Fruit fly (Drosophila melanogaster) whole organism, embryonic: ENCODE results near the gene CG34008.

Experiments used
- Abd-B ChIP-seq: fragments of 200-800 bp; sonication (Bioruptor generic); optimal IDR thresholded peaks from 2 replicates; lab custom pipeline; 2018; ENCODE audit warnings: missing biosample characterization, mild to moderate bottlenecking, missing genetic modification characterization, moderate library complexity
- CG10431 ChIP-seq: fragments of 200-800 bp; sonication (Bioruptor generic); optimal IDR thresholded peaks from 3 replicates; lab custom pipeline; 2018; ENCODE audit warnings: missing biosample characterization, mild to moderate bottlenecking, missing genetic modification characterization
- CG11723 ChIP-seq: fragments of 200-800 bp; sonication (Bioruptor generic); optimal IDR thresholded peaks from 2 replicates; lab custom pipeline; 2017; ENCODE audit warnings: missing biosample characterization, mild to moderate bottlenecking, missing genetic modification characterization
- CG12155 ChIP-seq: fragments of 200-800 bp; sonication (Bioruptor generic); optimal IDR thresholded peaks from 3 replicates; lab custom pipeline; 2016; ENCODE audit warnings: missing biosample characterization, missing genetic modification characterization
- CG12942 ChIP-seq: fragments of 200-800 bp; sonication (Bioruptor generic); optimal IDR thresholded peaks from 3 replicates; lab custom pipeline; 2016; ENCODE audit warnings: missing biosample characterization, missing genetic modification characterization
- CG13894 ChIP-seq: fragments of 200-800 bp; sonication (Bioruptor generic); optimal IDR thresholded peaks from 3 replicates; lab custom pipeline; 2018; ENCODE audit warnings: missing biosample characterization, mild to moderate bottlenecking, missing genetic modification characterization, moderate library complexity
- CG15514 ChIP-seq: fragments of 200-800 bp; sonication (Bioruptor generic); optimal IDR thresholded peaks from 3 replicates; lab custom pipeline; 2017; ENCODE audit warnings: missing biosample characterization, missing genetic modification characterization, mild to moderate bottlenecking, moderate library complexity, missing genetic modification reagents
- CG16813 ChIP-seq: fragments of 200-800 bp; sonication (Bioruptor generic); IDR thresholded peaks from 3 replicates; pipeline ENCODE4 v1.3.6; 2022; ENCODE audit warnings: missing biosample characterization, missing genetic modification characterization; ENCODE audit not compliant: partially characterized antibody
- CG18599 ChIP-seq: fragments of 200-800 bp; sonication (Bioruptor generic); optimal IDR thresholded peaks from 3 replicates; lab custom pipeline; 2017; ENCODE audit warnings: missing biosample characterization, missing genetic modification characterization, mild to moderate bottlenecking, moderate library complexity, missing genetic modification reagents
- CG30431 ChIP-seq: fragments of 200-800 bp; sonication (Bioruptor generic); optimal IDR thresholded peaks from 2 replicates; lab custom pipeline; 2017; ENCODE audit warnings: missing biosample characterization, missing genetic modification characterization
- CG31224 ChIP-seq: fragments of 200-800 bp; sonication (Bioruptor generic); IDR thresholded peaks from 2 replicates; pipeline ENCODE4 v1.3.6; 2022; ENCODE audit warnings: missing biosample characterization, missing genetic modification characterization
- CG3838 ChIP-seq: fragments of 200-800 bp; sonication (Bioruptor generic); optimal IDR thresholded peaks from 3 replicates; lab custom pipeline; 2016; ENCODE audit warnings: missing biosample characterization, missing genetic modification characterization
- CG5180 ChIP-seq: fragments of 200-800 bp; sonication (Bioruptor generic); optimal IDR thresholded peaks from 3 replicates; lab custom pipeline; 2017; ENCODE audit warnings: missing biosample characterization, missing genetic modification characterization, mild to moderate bottlenecking, moderate library complexity, missing genetic modification reagents
- CG6175 ChIP-seq: fragments of 200-800 bp; sonication (Bioruptor generic); IDR thresholded peaks from 3 replicates; pipeline ENCODE4 v1.3.6; 2022; ENCODE audit warnings: missing biosample characterization, missing genetic modification characterization
- CG6791 ChIP-seq: fragments of 200-800 bp; sonication (Bioruptor generic); IDR thresholded peaks from 3 replicates; pipeline ENCODE4 v1.3.6; 2022; ENCODE audit warnings: missing biosample characterization, missing genetic modification characterization; ENCODE audit not compliant: partially characterized antibody
- CG7357 ChIP-seq: fragments of 200-800 bp; sonication (Bioruptor generic); IDR thresholded peaks from 3 replicates; pipeline ENCODE4 v1.3.6; 2022; ENCODE audit warnings: missing biosample characterization, missing genetic modification characterization
- CG7839 ChIP-seq: fragments of 200-800 bp; sonication (Bioruptor generic); optimal IDR thresholded peaks from 3 replicates; lab custom pipeline; 2018; ENCODE audit warnings: missing biosample characterization, mild to moderate bottlenecking, missing genetic modification characterization, moderate library complexity
- CG7928 ChIP-seq: fragments of 200-800 bp; sonication (Bioruptor generic); optimal IDR thresholded peaks from 2 replicates; lab custom pipeline; 2017; ENCODE audit warnings: missing biosample characterization, mild to moderate bottlenecking, missing genetic modification characterization
- CG8765 ChIP-seq: fragments of 200-800 bp; sonication (Bioruptor generic); IDR thresholded peaks from 2 replicates; pipeline ENCODE4 v1.3.6; 2022; ENCODE audit warnings: missing biosample characterization, missing genetic modification characterization
- CG9215 ChIP-seq: fragments of 200-800 bp; sonication (Bioruptor generic); IDR thresholded peaks from 2 replicates; pipeline ENCODE4 v1.3.6; 2022; ENCODE audit warnings: missing biosample characterization, missing genetic modification characterization
- D ChIP-seq, 2 experiments: fragments of 200-800 bp in 1 of 2; fragments of >200 bp in 1 of 2; sonication (Bioruptor generic) in 1 of 2; optimal IDR thresholded peaks; 2 replicates in 1 of 2; 3 replicates in 1 of 2; lab custom pipeline; 2017; ENCODE audit warnings: mild to moderate bottlenecking in 1 of 2, missing biosample characterization in 1 of 2, missing genetic modification characterization in 1 of 2, missing genetic modification reagents in 1 of 2
- E2f1 ChIP-seq: fragments of 200-800 bp; sonication (Bioruptor generic); IDR thresholded peaks from 2 replicates; pipeline ENCODE4 v1.3.6; 2022; ENCODE audit warnings: missing biosample characterization, missing genetic modification characterization
- Eip74EF ChIP-seq, 2 experiments: fragments of 200-800 bp in 1 of 2; fragments of >200 bp in 1 of 2; sonication (Bioruptor generic) in 1 of 2; optimal IDR thresholded peaks; 2 replicates each; lab custom pipeline; 2017 to 2019; ENCODE audit warnings: missing biosample characterization in 2 of 2, missing genetic modification characterization in 2 of 2, mild to moderate bottlenecking in 1 of 2, moderate library complexity in 1 of 2
- Elba2 ChIP-seq: fragments of 200-800 bp; sonication (Bioruptor generic); optimal IDR thresholded peaks from 3 replicates; lab custom pipeline; 2016; ENCODE audit warnings: missing biosample characterization, missing genetic modification characterization
- Ets65A ChIP-seq: fragments of 200-800 bp; sonication (Bioruptor generic); peaks from one replicate; lab custom pipeline; 2016; ENCODE audit warnings: missing biosample characterization, missing genetic modification characterization
- Lim3 ChIP-seq: fragments of 200-800 bp; sonication (Bioruptor generic); IDR thresholded peaks from 2 replicates; pipeline ENCODE4 v1.3.6; 2022; ENCODE audit warnings: missing biosample characterization, missing genetic modification characterization
- Mrtf ChIP-seq: fragments of 200-800 bp; sonication (Bioruptor generic); IDR thresholded peaks from 3 replicates; pipeline ENCODE4 v1.3.6; 2022; ENCODE audit warnings: missing biosample characterization, missing genetic modification characterization
- NC2α ChIP-seq: fragments of 200-800 bp; sonication (Bioruptor generic); optimal IDR thresholded peaks from 2 replicates; lab custom pipeline; 2016; ENCODE audit warnings: missing biosample characterization, missing genetic modification characterization
- Sin3A ChIP-seq: fragments of >200 bp; optimal IDR thresholded peaks from 2 replicates; lab custom pipeline; 2018
- YL-1 ChIP-seq: fragments of 200-800 bp; sonication (Bioruptor generic); optimal IDR thresholded peaks from 3 replicates; lab custom pipeline; 2017; ENCODE audit warnings: missing biosample characterization, mild to moderate bottlenecking, missing genetic modification characterization
- abd-A ChIP-seq: fragments of 200-800 bp; sonication (Bioruptor generic); optimal IDR thresholded peaks from 3 replicates; lab custom pipeline; 2019; ENCODE audit warnings: missing biosample characterization, mild to moderate bottlenecking, missing genetic modification characterization, moderate library complexity
- ara ChIP-seq: fragments of 200-800 bp; sonication (Bioruptor generic); IDR thresholded peaks from 2 replicates; pipeline ENCODE4 v1.3.6; 2022; ENCODE audit warnings: missing biosample characterization, missing genetic modification characterization
- ash1 ChIP-seq: fragments of 200-800 bp; sonication (Bioruptor generic); optimal IDR thresholded peaks from 2 replicates; lab custom pipeline; 2018; ENCODE audit warnings: missing biosample characterization, mild to moderate bottlenecking, missing genetic modification characterization
- ci ChIP-seq: fragments of 200-800 bp; sonication (Bioruptor generic); IDR thresholded peaks from 3 replicates; pipeline ENCODE4 v1.3.6; 2022; ENCODE audit warnings: missing biosample characterization, missing genetic modification characterization
- dm ChIP-seq: fragments of 200-800 bp; sonication (Bioruptor generic); optimal IDR thresholded peaks from 3 replicates; lab custom pipeline; 2016; ENCODE audit warnings: missing biosample characterization, missing genetic modification characterization
- dmrt11E ChIP-seq: fragments of 200-800 bp; sonication (Bioruptor generic); optimal IDR thresholded peaks from 3 replicates; lab custom pipeline; 2018; ENCODE audit warnings: missing biosample characterization, mild to moderate bottlenecking, missing genetic modification characterization, moderate library complexity
- esg ChIP-seq: fragments of 200-800 bp; sonication (Bioruptor generic); conservative IDR thresholded peaks from 2 replicates; pipeline ENCODE4 v1.3.6; 2022; ENCODE audit warnings: missing biosample characterization, missing genetic modification characterization
- eyg ChIP-seq: fragments of 200-800 bp; sonication (Bioruptor generic); optimal IDR thresholded peaks from 3 replicates; lab custom pipeline; 2016; ENCODE audit warnings: missing biosample characterization, missing genetic modification characterization
- ham ChIP-seq: fragments of 200-800 bp; sonication (Bioruptor generic); IDR thresholded peaks from 2 replicates; pipeline ENCODE4 v1.3.6; 2022; ENCODE audit warnings: missing biosample characterization, missing genetic modification characterization
- nerfin-1 ChIP-seq: fragments of 200-800 bp; sonication (Bioruptor generic); optimal IDR thresholded peaks from 3 replicates; lab custom pipeline; 2019; ENCODE audit warnings: missing biosample characterization, mild to moderate bottlenecking, missing genetic modification characterization, moderate library complexity
- onecut ChIP-seq: fragments of 200-800 bp; sonication (Bioruptor generic); IDR thresholded peaks from 2 replicates; pipeline ENCODE4 v1.3.6; 2022; ENCODE audit warnings: missing biosample characterization, missing genetic modification characterization
- psq ChIP-seq: fragments of 200-800 bp; sonication (Bioruptor generic); optimal IDR thresholded peaks from 2 replicates; lab custom pipeline; 2017; ENCODE audit warnings: missing biosample characterization, missing genetic modification characterization
- sens ChIP-seq: fragments of 200-800 bp; sonication (Bioruptor generic); peaks from one replicate; lab custom pipeline; 2016; ENCODE audit warnings: missing biosample characterization, missing genetic modification characterization
- sob ChIP-seq: fragments of 200-800 bp; sonication (Bioruptor generic); IDR thresholded peaks from 2 replicates; pipeline ENCODE4 v1.3.6; 2022; ENCODE audit warnings: missing biosample characterization, missing genetic modification characterization
- tna ChIP-seq: fragments of 200-800 bp; sonication (Bioruptor generic); IDR thresholded peaks from 2 replicates; pipeline ENCODE4 v1.3.6; 2022; ENCODE audit warnings: missing biosample characterization, missing genetic modification characterization; ENCODE audit not compliant: partially characterized antibody
- wor ChIP-seq: fragments of 200-800 bp; sonication (Bioruptor generic); IDR thresholded peaks from 2 replicates; pipeline ENCODE4 v1.3.6; 2022; ENCODE audit warnings: missing biosample characterization, missing genetic modification characterization

CG34008 gene

DNA sequence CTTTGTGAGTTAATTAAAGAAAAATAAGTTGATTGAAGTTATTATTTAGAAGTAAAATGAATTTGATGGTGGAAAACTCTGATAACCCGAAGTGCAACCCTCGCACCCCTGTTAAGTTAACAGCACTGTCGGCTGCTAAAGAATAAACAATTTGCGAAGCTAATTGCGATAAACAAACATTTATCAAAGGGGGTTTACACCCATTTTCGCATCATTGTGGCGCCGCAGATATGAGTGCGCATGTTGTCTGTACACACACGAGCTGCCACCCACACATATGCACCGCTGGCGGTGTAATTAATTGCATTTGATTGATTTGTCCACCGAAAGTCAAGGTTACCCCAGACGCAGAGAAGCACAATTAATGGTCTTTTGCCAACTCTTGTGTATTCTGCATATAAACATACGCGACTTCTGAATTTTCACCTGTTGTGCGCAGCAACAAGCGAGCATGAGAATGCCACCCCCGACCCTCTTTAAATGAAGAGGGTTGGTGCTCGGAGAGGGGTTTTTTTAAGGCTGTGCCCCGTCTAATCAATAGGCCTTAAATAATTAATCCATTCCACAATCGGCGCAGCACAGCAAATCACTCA, 29.7 kb downstream of the CG34008 start (continued):
- TF ChIP-seq nerfin-1 (tag; lab: Kevin White, UChicago) (peak; percentile 18), eyg (GFP tag; lab: Kevin White, UChicago) (peak; percentile 10), CG15514 (GFP tag; lab: Kevin White, UChicago) (peak; percentile 21), esg (GFP tag; lab: Robert Waterston, UW) (no peak), tna (GFP tag; lab: Robert Waterston, UW) (0 out of 2 replicates have a peak, but pooled peaks have one; percentile 15), NC2α (GFP tag; lab: Kevin White, UChicago) (no peak), Ets65A (GFP tag; lab: Kevin White, UChicago) (peak; percentile 69), CG18599 (GFP tag; lab: Kevin White, UChicago) (peak; percentile 10), Mrtf (GFP tag; lab: Robert Waterston, UW) (no peak), abd-A (peak; percentile 16), CG7928 (GFP tag; lab: Kevin White, UChicago) (peak; percentile 80), CG5180 (GFP tag; lab: Kevin White, UChicago) (peak; percentile 22)
- TF ChIP-seq, all 482 proteins: peak for 31

DNA sequence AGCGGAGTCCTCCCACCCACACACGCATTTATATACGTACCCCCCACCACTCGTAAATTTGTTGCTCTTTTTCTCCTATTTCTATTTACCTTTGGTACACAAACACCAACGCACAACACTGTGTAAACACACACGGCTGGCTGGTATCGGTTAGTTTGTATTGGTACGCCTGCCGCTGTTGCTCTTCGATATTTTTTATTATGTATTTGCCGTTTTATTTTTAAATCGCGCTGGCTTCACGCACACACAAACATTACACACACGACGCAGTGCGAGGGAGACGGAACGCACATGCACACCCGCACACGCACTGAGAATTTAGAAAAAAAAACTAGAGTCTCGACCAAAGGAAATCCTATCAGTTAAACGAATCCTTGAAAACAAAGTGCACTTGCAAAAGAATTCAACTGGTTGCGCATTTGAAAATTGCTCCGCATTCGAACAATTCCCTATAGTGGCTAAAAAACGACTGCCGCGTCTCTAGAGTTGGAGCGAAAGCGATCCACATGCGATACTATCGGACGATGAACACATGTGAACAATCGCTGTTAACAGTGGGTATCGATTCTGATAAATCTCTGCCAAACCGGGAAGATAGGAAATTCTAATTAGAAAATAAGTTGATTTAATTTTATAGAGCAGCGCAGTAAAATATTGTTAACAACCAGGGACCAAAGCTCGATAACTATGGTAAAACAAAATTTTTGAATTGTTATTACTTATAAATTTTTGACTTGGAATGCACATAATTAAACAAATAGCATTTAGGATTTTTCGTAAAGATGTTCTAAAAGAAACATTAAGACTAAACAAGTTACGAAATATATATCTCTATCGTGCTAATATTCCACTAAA, 30.5 kb downstream of the CG34008 start:
- TF ChIP-seq onecut = peak; percentile 79
- TF ChIP-seq CG12942 = peak; percentile 45
- TF ChIP-seq CG6175 (GFP tag; lab: Robert Waterston, UW) = no peak
- TF ChIP-seq NC2α (GFP tag; lab: Kevin White, UChicago) = peak; percentile 59
- peak; percentile 46 for TF ChIP-seq dmrt11E (tag; lab: Kevin White, UChicago)
- peak; percentile 17 for TF ChIP-seq CG30431 (GFP tag; lab: Kevin White, UChicago)
- no peak for TF ChIP-seq CG3838
- no peak for TF ChIP-seq D (optimal IDR thresholded peaks at IDR 0.05; lab: Kevin White, UChicago)
- TF ChIP-seq D (GFP tag; optimal IDR thresholded peaks at IDR 0.05; lab: Kevin White, UChicago) = peak; percentile 50
- TF ChIP-seq Eip74EF (GFP tag; optimal IDR thresholded peaks at IDR 0.05; lab: Kevin White, UChicago) = peak in 1 of 2 experiments; percentile 67
- no peak for TF ChIP-seq CG12155
- TF ChIP-seq YL-1 (GFP tag; lab: Kevin White, UChicago) = peak; percentile 92
- TF ChIP-seq ci (GFP tag; lab: Robert Waterston, UW) = peak; percentile 87
- peak; percentile 88 for TF ChIP-seq CG10431 (GFP tag; lab: Kevin White, UChicago)
- TF ChIP-seq CG13894 (tag; lab: Kevin White, UChicago) = peak; percentile 63
- peak; percentile 66 for TF ChIP-seq sob
- TF ChIP-seq wor (GFP tag; lab: Robert Waterston, UW) = no peak
- TF ChIP-seq ara (GFP tag; lab: Robert Waterston, UW) = peak; percentile 57; the same call in 1 of the 2 replicates
- peak; percentile 53 for TF ChIP-seq dm (GFP tag; lab: Kevin White, UChicago)
- TF ChIP-seq CG9215 (GFP tag; lab: Robert Waterston, UW) = no peak
- no peak for TF ChIP-seq ham (GFP tag; lab: Robert Waterston, UW)
- TF ChIP-seq CG31224 (GFP tag; lab: Robert Waterston, UW) = no peak
- TF ChIP-seq Elba2 (GFP tag; lab: Kevin White, UChicago) = no peak
- peak; percentile 84 for TF ChIP-seq CG11723 (GFP tag; lab: Kevin White, UChicago)
- peak; percentile 95 for TF ChIP-seq CG16813 (GFP tag; lab: Robert Waterston, UW)
- TF ChIP-seq CG7839 (tag; lab: Kevin White, UChicago) = peak; percentile 39
- no peak for TF ChIP-seq Abd-B (GFP tag; lab: Kevin White, UChicago)
- no peak for TF ChIP-seq CG7357
- TF ChIP-seq CG6791 (GFP tag; lab: Robert Waterston, UW) = peak; percentile 99
- no peak for TF ChIP-seq CG8765 (GFP tag; lab: Robert Waterston, UW)
- TF ChIP-seq E2f1 (GFP tag; lab: Robert Waterston, UW) = 0 out of 2 replicates have a peak, but pooled peaks have one; percentile 5
- peak; percentile 83 for TF ChIP-seq sens (GFP tag; lab: Kevin White, UChicago)
- peak; percentile 49 for TF ChIP-seq Sin3A (lab: Kevin White, UChicago)
- TF ChIP-seq psq = no peak
- peak; percentile 92 for TF ChIP-seq ash1 (GFP tag; lab: Kevin White, UChicago)
- peak; percentile 94 for TF ChIP-seq tna (GFP tag; lab: Robert Waterston, UW)
- no peak for TF ChIP-seq Lim3 (GFP tag; lab: Robert Waterston, UW)
